Worm (Caenorhabditis elegans) whole organism, early embryonic: ENCODE results near the gene F34D10.4.
A peak's percentile ranks its signal among the peaks of the same experiment; 100 is the strongest.

Source experiments
- B0310.2 ChIP-seq: sonication (generic microtip); optimal IDR thresholded peaks from 2 replicates; lab custom pipeline; 2016; ENCODE audit warnings: mild to moderate bottlenecking, missing genetic modification characterization, missing compliant biosample characterization
- F13C5.2 ChIP-seq: sonication (generic microtip); optimal IDR thresholded peaks from 2 replicates; lab custom pipeline; 2017; ENCODE audit warnings: mild to moderate bottlenecking, missing genetic modification characterization, inconsistent platforms, missing compliant biosample characterization
- aly-1 ChIP-seq: sonication (generic microtip); optimal IDR thresholded peaks from 2 replicates; lab custom pipeline; 2016; ENCODE audit warnings: missing genetic modification characterization, missing compliant biosample characterization
- ama-1 ChIP-seq: fragments of 150-350 bp; optimal IDR thresholded peaks from 2 replicates; lab custom pipeline; 2014
- ceh-13 ChIP-seq: fragments of 200-800 bp; sonication (Bioruptor generic); optimal IDR thresholded peaks from 2 replicates; lab custom pipeline; 2018; ENCODE audit warnings: mild to moderate bottlenecking, missing genetic modification characterization, missing compliant biosample characterization
- ceh-36 ChIP-seq: sonication (generic microtip); optimal IDR thresholded peaks from 2 replicates; lab custom pipeline; 2016; ENCODE audit warnings: missing genetic modification characterization, inconsistent platforms, missing compliant biosample characterization
- ets-7 ChIP-seq: sonication (generic microtip); optimal IDR thresholded peaks from 2 replicates; lab custom pipeline; 2016; ENCODE audit warnings: missing genotype, missing genetic modification characterization, missing compliant biosample characterization
- flt-1 ChIP-seq: fragments of 200-800 bp; sonication (Bioruptor generic); IDR thresholded peaks from 2 replicates; pipeline ENCODE4 v1.3.6; 2022; ENCODE audit warnings: missing genetic modification characterization, missing compliant biosample characterization
- hmbx-1 ChIP-seq: sonication (generic microtip); optimal IDR thresholded peaks from 2 replicates; lab custom pipeline; 2016; ENCODE audit warnings: mild to moderate bottlenecking, missing genetic modification characterization, missing compliant biosample characterization
- hmg-4 ChIP-seq: fragments of 200-800 bp; sonication (Bioruptor generic); optimal IDR thresholded peaks from 2 replicates; lab custom pipeline; 2018; ENCODE audit warnings: mild to moderate bottlenecking, missing genetic modification characterization, missing compliant biosample characterization
- hnd-1 ChIP-seq: sonication (generic microtip); optimal IDR thresholded peaks from 2 replicates; lab custom pipeline; 2016; ENCODE audit warnings: missing genetic modification characterization, missing compliant biosample characterization
- pes-1 ChIP-seq: fragments of 200-800 bp; sonication (Bioruptor generic); IDR thresholded peaks from 2 replicates; pipeline ENCODE4 v1.3.6; 2022; ENCODE audit warnings: missing genetic modification reagents, missing genetic modification characterization, missing compliant biosample characterization
- scrt-1 ChIP-seq: fragments of 200-800 bp; sonication (Bioruptor generic); IDR thresholded peaks from 2 replicates; pipeline ENCODE4 v1.3.6; 2022; ENCODE audit warnings: missing genetic modification characterization, missing compliant biosample characterization
- sea-1 ChIP-seq: fragments of 200-800 bp; sonication (Bioruptor generic); conservative IDR thresholded peaks from 2 replicates; pipeline ENCODE4 v1.3.6; 2022; ENCODE audit warnings: missing genetic modification characterization, missing compliant biosample characterization
- tbx-11 ChIP-seq: fragments of 200-800 bp; sonication (Bioruptor generic); IDR thresholded peaks from 2 replicates; pipeline ENCODE4 v1.3.6; 2022; ENCODE audit warnings: missing genetic modification characterization, missing compliant biosample characterization
- tbx-37 ChIP-seq: fragments of 200-800 bp; sonication (Bioruptor generic); conservative IDR thresholded peaks from 2 replicates; pipeline ENCODE4 v1.3.6; 2022; ENCODE audit warnings: missing genetic modification reagents, missing genetic modification characterization, missing compliant biosample characterization
- tra-4 ChIP-seq: sonication (generic microtip); optimal IDR thresholded peaks from 2 replicates; lab custom pipeline; 2017; ENCODE audit warnings: missing genetic modification characterization, missing compliant biosample characterization

Gene F34D10.4

ce11 chrIII:3736302-3736701 lies at the start of gene F34D10.4:
F34D10.4 (plus strand) TSS chrIII:3736602.
- no peak for TF ChIP-seq ets-7 (tag; lab: Kevin White, UChicago)
- no peak for TF ChIP-seq hmg-4 (GFP tag; lab: Kevin White, UChicago)
- no peak for TF ChIP-seq tra-4
- TF ChIP-seq ama-1 (lab: Kevin White, UChicago) = no peak
- TF ChIP-seq aly-1 (tag; lab: Kevin White, UChicago) = no peak
- TF ChIP-seq sea-1 = no peak
- TF ChIP-seq pes-1 (GFP tag; lab: Robert Waterston, UW) = no peak
- no peak for TF ChIP-seq hmbx-1 (tag; lab: Kevin White, UChicago)
- TF ChIP-seq tbx-37 = no peak
- TF ChIP-seq hnd-1 = no peak

ce11 chrIII:3692516-3692915 lies 43.9 kb upstream of the F34D10.4 start:
- TF ChIP-seq flt-1 (GFP tag; lab: Robert Waterston, UW) = no peak
- no peak for TF ChIP-seq hnd-1
- TF ChIP-seq aly-1 (tag; lab: Kevin White, UChicago) = no peak
- no peak for TF ChIP-seq F13C5.2 (tag; lab: Kevin White, UChicago)
- TF ChIP-seq sea-1 = no peak
- TF ChIP-seq scrt-1 = no peak
- TF ChIP-seq hmg-4 (GFP tag; lab: Kevin White, UChicago) = no peak
- TF ChIP-seq pes-1 (GFP tag; lab: Robert Waterston, UW) = no peak
- no peak for TF ChIP-seq ceh-36 (tag; lab: Kevin White, UChicago)
- TF ChIP-seq hmbx-1 (tag; lab: Kevin White, UChicago) = no peak
- no peak for TF ChIP-seq ama-1 (lab: Kevin White, UChicago)
- no peak for TF ChIP-seq tbx-11
- no peak for TF ChIP-seq tbx-37
- no peak for TF ChIP-seq ceh-13 (GFP tag; lab: Kevin White, UChicago)
- TF ChIP-seq tra-4 = no peak
- TF ChIP-seq ets-7 (tag; lab: Kevin White, UChicago) = no peak
- no peak for TF ChIP-seq B0310.2 (tag; lab: Kevin White, UChicago)

ce11 chrIII:3694572-3694971 lies 41.8 kb upstream of the F34D10.4 start, which contains the start of gene npr-15:
npr-15 (minus strand) TSS chrIII:3694672.
- TF ChIP-seq flt-1 (GFP tag; lab: Robert Waterston, UW) (no peak), F13C5.2 (tag; lab: Kevin White, UChicago) (no peak), hmbx-1 (tag; lab: Kevin White, UChicago) (no peak), scrt-1 (no peak), hmg-4 (GFP tag; lab: Kevin White, UChicago) (no peak), tbx-37 (no peak), ceh-36 (tag; lab: Kevin White, UChicago) (no peak), hnd-1 (no peak), ets-7 (tag; lab: Kevin White, UChicago) (no peak)

ce11 chrIII:3695398-3695797 lies 41.0 kb upstream of the F34D10.4 start:
- peak; percentile 66; the same call in 1 of the 2 replicates for TF ChIP-seq pes-1 (GFP tag; lab: Robert Waterston, UW)
- TF ChIP-seq sea-1 = peak; percentile 71

- TF ChIP-seq scrt-1 = peak; percentile 67; the same call in 1 of the 2 replicates
Measured at ce11 chrIII:3697181-3697580, 39.2 kb upstream of the F34D10.4 start.

ce11 chrIII:3698366-3698765 lies 38.0 kb upstream of the F34D10.4 start:
- TF ChIP-seq tbx-37 = no peak
- no peak for TF ChIP-seq ama-1 (lab: Kevin White, UChicago)
- TF ChIP-seq ceh-13 (GFP tag; lab: Kevin White, UChicago) = no peak
- no peak for TF ChIP-seq F13C5.2 (tag; lab: Kevin White, UChicago)
- no peak for TF ChIP-seq hnd-1
- TF ChIP-seq sea-1 = no peak
- TF ChIP-seq hmbx-1 (tag; lab: Kevin White, UChicago) = no peak
- no peak for TF ChIP-seq ceh-36 (tag; lab: Kevin White, UChicago)
- no peak for TF ChIP-seq tra-4
- TF ChIP-seq B0310.2 (tag; lab: Kevin White, UChicago) = no peak
- TF ChIP-seq flt-1 (GFP tag; lab: Robert Waterston, UW) = no peak
- no peak for TF ChIP-seq tbx-11
- TF ChIP-seq aly-1 (tag; lab: Kevin White, UChicago) = no peak
- TF ChIP-seq hmg-4 (GFP tag; lab: Kevin White, UChicago) = no peak

ce11 chrIII:3699275-3699674 lies 37.1 kb upstream of the F34D10.4 start, which contains the start of gene cyn-9:
cyn-9 (minus strand) TSS chrIII:3699640.
- no peak for TF ChIP-seq sea-1
- TF ChIP-seq ceh-36 (tag; lab: Kevin White, UChicago) = no peak
- no peak for TF ChIP-seq hmbx-1 (tag; lab: Kevin White, UChicago)
- no peak for TF ChIP-seq tbx-37
- no peak for TF ChIP-seq aly-1 (tag; lab: Kevin White, UChicago)
- no peak for TF ChIP-seq F13C5.2 (tag; lab: Kevin White, UChicago)
- no peak for TF ChIP-seq ama-1 (lab: Kevin White, UChicago)
- no peak for TF ChIP-seq hmg-4 (GFP tag; lab: Kevin White, UChicago)
- no peak for TF ChIP-seq ceh-13 (GFP tag; lab: Kevin White, UChicago)
- no peak for TF ChIP-seq ets-7 (tag; lab: Kevin White, UChicago)
- no peak for TF ChIP-seq scrt-1
- TF ChIP-seq tra-4 = no peak
- TF ChIP-seq flt-1 (GFP tag; lab: Robert Waterston, UW) = no peak
- no peak for TF ChIP-seq pes-1 (GFP tag; lab: Robert Waterston, UW)
- TF ChIP-seq hnd-1 = no peak
- no peak for TF ChIP-seq tbx-11
